Fruit fly (Drosophila melanogaster): Measurements from ENCODE around the gene CG9737.

DNA sequence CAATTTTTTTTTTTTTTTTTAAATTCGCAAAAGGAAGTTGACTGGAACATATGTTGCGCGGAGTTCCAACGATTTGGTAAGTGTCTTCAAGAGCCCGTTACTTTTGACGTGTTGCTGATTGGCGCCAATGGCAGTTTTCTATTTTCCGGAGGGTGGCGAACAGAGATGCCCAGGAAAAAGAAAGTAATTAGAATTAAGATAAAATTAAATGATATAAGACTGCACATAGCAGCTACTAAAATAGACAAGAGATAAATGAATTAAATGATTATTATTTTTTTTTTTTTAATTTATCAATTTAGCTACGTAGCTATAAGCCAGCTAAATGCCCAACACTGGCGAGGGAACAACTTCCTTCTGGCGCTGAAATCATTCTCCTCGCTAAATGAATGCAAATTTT, 20.9 kb downstream of the CG9737 start:
- TF ChIP-seq Jra (GFP tag; optimal IDR thresholded peaks at IDR 0.05): no peak
- TF ChIP-seq OdsH (GFP tag; optimal IDR thresholded peaks at IDR 0.05): no peak
- no peak for TF ChIP-seq h (GFP tag; optimal IDR thresholded peaks at IDR 0.05)
- TF ChIP-seq Dfd (GFP tag; optimal IDR thresholded peaks at IDR 0.05): no peak
- TF ChIP-seq foxo (GFP tag; optimal IDR thresholded peaks at IDR 0.05): no peak
- TF ChIP-seq Dif (GFP tag; optimal IDR thresholded peaks at IDR 0.05; ENCODE audit: partially characterized antibody): no peak
- TF ChIP-seq Vsx2 (GFP tag; optimal IDR thresholded peaks at IDR 0.05; ENCODE audit: partially characterized antibody): no peak
- TF ChIP-seq woc (GFP tag; optimal IDR thresholded peaks at IDR 0.05): no peak
- TF ChIP-seq usp (GFP tag; optimal IDR thresholded peaks at IDR 0.05): no peak
